Worm (Caenorhabditis elegans) whole organism, L4 larva: ENCODE data around the gene F57G4.11.

ENCODE experiments used
- D1046.2 ChIP-seq: fragments of 200-800 bp; sonication (Bioruptor generic); IDR thresholded peaks from 2 replicates; pipeline ENCODE4 v1.3.6; 2022; ENCODE audit warnings: missing genetic modification characterization, missing compliant biosample characterization
- F26F4.8 ChIP-seq: fragments of 200-800 bp; sonication (Bioruptor generic); conservative IDR thresholded peaks from 2 replicates; pipeline ENCODE4 v1.3.6; 2022; ENCODE audit warnings: missing genetic modification characterization, missing compliant biosample characterization
- F37D6.2 ChIP-seq: sonication (generic microtip); optimal IDR thresholded peaks from 2 replicates; lab custom pipeline; 2016; ENCODE audit warnings: mild to moderate bottlenecking, missing genetic modification characterization, missing compliant biosample characterization
- T20F7.1 ChIP-seq: fragments of 200-800 bp; sonication (Bioruptor generic); optimal IDR thresholded peaks from 2 replicates; lab custom pipeline; 2018; ENCODE audit warnings: mild to moderate bottlenecking, missing genetic modification characterization, missing compliant biosample characterization
- T26A8.4 ChIP-seq: fragments of 200-800 bp; sonication (Bioruptor generic); IDR thresholded peaks from 2 replicates; pipeline ENCODE4 v1.3.6; 2022; ENCODE audit warnings: missing genetic modification characterization, missing compliant biosample characterization
- Y5F2A.4 ChIP-seq: fragments of 200-800 bp; sonication (Bioruptor generic); optimal IDR thresholded peaks from 2 replicates; lab custom pipeline; 2018; ENCODE audit warnings: mild to moderate bottlenecking, missing genetic modification characterization, missing compliant biosample characterization
- aha-1 ChIP-seq: fragments of 150-350 bp; peaks from one replicate; lab custom pipeline; 2014; ENCODE audit warnings: missing biosample characterization, missing genetic modification characterization
- ama-1 ChIP-seq: fragments of 150-350 bp; optimal IDR thresholded peaks from 2 replicates; lab custom pipeline; 2014; ENCODE audit warnings: inconsistent platforms, mixed read lengths
- ceh-44 ChIP-seq: fragments of 200-800 bp; sonication (Bioruptor generic); IDR thresholded peaks from 2 replicates; pipeline ENCODE4 v1.3.6; 2022; ENCODE audit warnings: missing genetic modification reagents, missing genetic modification characterization, missing compliant biosample characterization
- daf-16 ChIP-seq, 3 experiments: sonication (generic microtip); optimal IDR thresholded peaks; 2 replicates each; lab custom pipeline; 2016 to 2017; ENCODE audit warnings: missing genetic modification characterization in 3 of 3, missing genetic modification reagents in 3 of 3, mild to moderate bottlenecking in 2 of 3, missing compliant biosample characterization in 2 of 3, missing biosample characterization in 1 of 3, moderate library complexity in 1 of 3
- dmd-6 ChIP-seq: fragments of 200-800 bp; sonication (Bioruptor generic); IDR thresholded peaks from 2 replicates; pipeline ENCODE4 v1.3.6; 2022; ENCODE audit warnings: missing genetic modification reagents, missing genetic modification characterization, missing compliant biosample characterization
- dmd-8 ChIP-seq: fragments of 200-800 bp; sonication (Bioruptor generic); IDR thresholded peaks from 2 replicates; pipeline ENCODE4 v1.3.6; 2022; ENCODE audit warnings: missing genetic modification characterization, missing compliant biosample characterization
- dpl-1 ChIP-seq: fragments of 150-350 bp; optimal IDR thresholded peaks from 2 replicates; lab custom pipeline; 2014; ENCODE audit warnings: missing biosample characterization, missing genetic modification reagents, missing genetic modification characterization
- duxl-1 ChIP-seq: sonication (generic microtip); optimal IDR thresholded peaks from 2 replicates; lab custom pipeline; 2016; ENCODE audit warnings: mild to moderate bottlenecking, missing genetic modification characterization, moderate library complexity, missing compliant biosample characterization; ENCODE audit not compliant: poor library complexity
- dve-1 ChIP-seq: sonication (generic microtip); optimal IDR thresholded peaks from 2 replicates; lab custom pipeline; 2017; ENCODE audit warnings: antibody characterized with exemption, mild to moderate bottlenecking, missing genetic modification characterization, missing compliant biosample characterization; ENCODE audit not compliant: insufficient read depth
- egl-27 ChIP-seq: sonication (generic microtip); optimal IDR thresholded peaks from 3 replicates; lab custom pipeline; 2017; ENCODE audit warnings: missing biosample characterization, missing genetic modification reagents, missing genetic modification characterization
- egl-43 ChIP-seq: fragments of 200-800 bp; sonication (Bioruptor generic); IDR thresholded peaks from 2 replicates; pipeline ENCODE4 v1.3.6; 2022; ENCODE audit warnings: missing genetic modification reagents, missing genetic modification characterization, missing compliant biosample characterization
- fkh-10 ChIP-seq: fragments of 150-350 bp; optimal IDR thresholded peaks from 2 replicates; lab custom pipeline; 2014; ENCODE audit warnings: missing biosample characterization, missing genetic modification reagents, missing genetic modification characterization
- hlh-11 ChIP-seq: fragments of 200-800 bp; sonication (Bioruptor generic); optimal IDR thresholded peaks from 2 replicates; lab custom pipeline; 2018; ENCODE audit warnings: mild to moderate bottlenecking, missing genetic modification characterization, missing compliant biosample characterization
- jun-1 ChIP-seq: fragments of 150-350 bp; optimal IDR thresholded peaks from 2 replicates; lab custom pipeline; 2014; ENCODE audit warnings: missing biosample characterization, missing genetic modification reagents, missing genetic modification characterization
- lin-38 ChIP-seq: fragments of 200-800 bp; sonication (Bioruptor generic); IDR thresholded peaks from 2 replicates; pipeline ENCODE4 v1.3.6; 2022; ENCODE audit warnings: missing genetic modification reagents, missing genetic modification characterization, missing compliant biosample characterization
- mxl-2 ChIP-seq: fragments of 200-800 bp; sonication (Bioruptor generic); conservative IDR thresholded peaks from 2 replicates; pipeline ENCODE4 v1.3.6; 2022; ENCODE audit warnings: missing genetic modification reagents, missing genetic modification characterization, missing compliant biosample characterization
- nhr-28 ChIP-seq: fragments of 150-350 bp; optimal IDR thresholded peaks from 2 replicates; lab custom pipeline; 2014; ENCODE audit warnings: missing biosample characterization, missing genetic modification characterization
- nhr-41 ChIP-seq: fragments of 200-800 bp; sonication (Bioruptor generic); IDR thresholded peaks from 2 replicates; pipeline ENCODE4 v1.3.6; 2022; ENCODE audit warnings: missing genetic modification reagents, missing genetic modification characterization, missing compliant biosample characterization
- nhr-6 ChIP-seq: fragments of 150-350 bp; optimal IDR thresholded peaks from 2 replicates; lab custom pipeline; 2014; ENCODE audit warnings: missing biosample characterization, missing genetic modification characterization
- nhr-77 ChIP-seq: fragments of 150-350 bp; optimal IDR thresholded peaks from 2 replicates; lab custom pipeline; 2014; ENCODE audit warnings: missing biosample characterization, missing genetic modification characterization
- pha-4 ChIP-seq, 2 experiments: fragments of 150-350 bp in 1 of 2; fragments of 200-800 bp in 1 of 2; sonication (Bioruptor generic) in 1 of 2; IDR thresholded peaks in 1 of 2; optimal IDR thresholded peaks in 1 of 2; 2 replicates each; pipeline versions ENCODE4 v1.3.6 to Lab custom; 2014 to 2022; ENCODE audit warnings: missing genetic modification characterization in 2 of 2, missing genetic modification reagents in 2 of 2, missing biosample characterization in 1 of 2, missing compliant biosample characterization in 1 of 2
- pqm-1 ChIP-seq: sonication (generic microtip); optimal IDR thresholded peaks from 2 replicates; lab custom pipeline; 2017; ENCODE audit warnings: missing biosample characterization, missing genetic modification characterization
- set-16 ChIP-seq: fragments of 200-800 bp; sonication (Bioruptor generic); IDR thresholded peaks from 2 replicates; pipeline ENCODE4 v1.3.6; 2022; ENCODE audit warnings: missing genetic modification reagents, missing genetic modification characterization, missing compliant biosample characterization
- tag-97 ChIP-seq: fragments of 200-800 bp; sonication (Bioruptor generic); IDR thresholded peaks from 2 replicates; pipeline ENCODE4 v1.3.6; 2022; ENCODE audit warnings: missing genetic modification characterization, missing compliant biosample characterization
- tra-1 ChIP-seq: fragments of 200-800 bp; sonication (Bioruptor generic); IDR thresholded peaks from 2 replicates; pipeline ENCODE4 v1.3.6; 2022; ENCODE audit warnings: missing genetic modification reagents, missing genetic modification characterization, missing compliant biosample characterization
- unc-39 ChIP-seq: sonication (generic microtip); optimal IDR thresholded peaks from 2 replicates; lab custom pipeline; 2017; ENCODE audit warnings: missing biosample characterization, missing genetic modification characterization
- unc-62 ChIP-seq, 3 experiments: fragments of 150-350 bp in 1 of 3; sonication (generic microtip); optimal IDR thresholded peaks in 2 of 3; peaks in 1 of 3; 1 replicate in 1 of 3; 2 replicates in 2 of 3; lab custom pipeline; 2014 to 2017; ENCODE audit warnings: missing biosample characterization in 3 of 3, missing genetic modification characterization in 3 of 3, missing genetic modification reagents in 3 of 3, missing genotype in 1 of 3
- ztf-11 ChIP-seq: fragments of 150-350 bp; optimal IDR thresholded peaks from 2 replicates; lab custom pipeline; 2014; ENCODE audit warnings: missing biosample characterization, missing genetic modification characterization

The F57G4.11 gene

DNA sequence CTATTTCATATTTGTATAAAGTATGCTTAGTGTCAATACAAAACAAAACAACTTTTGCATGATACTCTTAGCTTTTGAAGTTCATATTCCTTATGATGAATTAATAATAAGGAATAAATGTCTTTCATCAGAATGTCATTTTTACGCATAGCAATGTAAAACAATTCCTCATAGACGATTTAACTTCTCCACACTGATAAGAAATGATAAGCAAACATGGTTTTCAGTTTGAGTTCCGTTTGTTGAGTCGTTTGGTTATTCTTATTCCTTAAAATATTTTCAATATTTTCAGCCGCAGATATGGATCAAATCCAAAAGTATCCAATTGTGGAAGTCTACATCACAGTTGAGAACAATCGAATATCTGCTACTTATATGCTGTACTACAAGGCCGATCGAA lies at the start of gene F57G4.11:
F57G4.11 (plus strand) TSS at position 301 of the 400 bp plus-strand sequence.
- no peak for TF ChIP-seq pha-4 (GFP tag; IDR thresholded peaks at IDR 0.05; lab: Robert Waterston, UW)
- TF ChIP-seq pha-4 (tag; optimal IDR thresholded peaks at IDR 0.05; lab: Kevin White, UChicago) = no peak
- no peak for TF ChIP-seq egl-27 (tag; lab: Kevin White, UChicago)
- no peak for TF ChIP-seq nhr-6 (tag; lab: Kevin White, UChicago)
- no peak for TF ChIP-seq mxl-2 (GFP tag; lab: Robert Waterston, UW)
- no peak for TF ChIP-seq tra-1 (GFP tag; lab: Robert Waterston, UW)
- no peak for TF ChIP-seq F37D6.2 (tag; lab: Kevin White, UChicago)

DNA sequence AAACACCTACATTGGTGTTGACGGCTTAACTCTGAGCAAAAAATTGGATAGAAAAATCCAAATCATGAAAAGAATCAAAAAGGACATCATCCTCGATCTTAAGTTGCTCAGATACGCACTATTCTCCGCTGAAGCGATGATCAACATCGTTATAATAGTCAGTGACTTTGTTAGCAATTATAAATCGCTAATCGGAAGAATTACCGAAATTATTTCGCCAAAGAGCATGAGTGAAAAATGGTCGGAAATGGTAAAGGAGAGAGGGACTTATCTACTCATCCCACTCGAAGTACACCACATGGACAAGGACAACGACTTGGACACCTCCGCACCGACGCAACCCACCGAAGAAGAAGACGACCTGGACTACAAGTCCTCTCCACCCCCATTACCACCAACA lies 45.0 kb upstream of the F57G4.11 start:
- TF ChIP-seq unc-39 (tag; lab: Kevin White, UChicago) (no peak), aha-1 (tag; lab: Kevin White, UChicago) (peak; percentile 28), unc-62 (GFP tag; optimal IDR thresholded peaks at IDR 0.05 in 1 of 2; lab: Kevin White, UChicago) (peak in 1 of 2 experiments; percentile 81), unc-62 (tag; optimal IDR thresholded peaks at IDR 0.05; lab: Kevin White, UChicago) (no peak), pha-4 (GFP tag; IDR thresholded peaks at IDR 0.05; lab: Robert Waterston, UW) (no peak), pha-4 (tag; optimal IDR thresholded peaks at IDR 0.05; lab: Kevin White, UChicago) (no peak)

DNA sequence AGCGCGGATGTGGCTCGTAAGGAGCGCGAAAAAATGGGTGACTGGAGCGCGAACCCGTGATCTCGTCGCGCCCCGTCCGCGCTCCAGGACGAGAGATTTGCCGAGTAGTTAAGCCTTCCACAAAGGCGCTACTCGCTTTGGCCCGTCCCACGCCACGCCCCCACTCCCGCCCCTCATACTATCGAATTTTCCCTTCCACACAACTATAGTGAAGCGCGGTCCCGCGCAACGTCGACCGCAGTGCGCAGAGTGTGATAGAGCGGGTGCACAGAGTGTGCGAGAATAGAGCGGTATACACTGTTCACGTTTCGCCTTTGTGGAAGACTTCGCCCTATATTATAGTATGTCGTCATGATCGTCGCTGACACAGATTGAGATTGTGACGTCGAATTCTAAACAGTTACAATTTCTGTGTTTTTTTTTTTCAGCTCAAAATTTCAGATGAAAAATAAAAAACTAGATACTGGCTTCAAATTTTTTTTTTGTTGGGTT lies 40.6 kb upstream of the F57G4.11 start, which contains the start of gene fbxa-133:
fbxa-133 (plus strand) TSS at position 442 of the 492 bp plus-strand sequence.
- TF ChIP-seq set-16 (GFP tag; lab: Robert Waterston, UW) (peak; percentile 65), D1046.2 (GFP tag; lab: Robert Waterston, UW) (0 out of 2 replicates have a peak, but pooled peaks have one; percentile 26)

DNA sequence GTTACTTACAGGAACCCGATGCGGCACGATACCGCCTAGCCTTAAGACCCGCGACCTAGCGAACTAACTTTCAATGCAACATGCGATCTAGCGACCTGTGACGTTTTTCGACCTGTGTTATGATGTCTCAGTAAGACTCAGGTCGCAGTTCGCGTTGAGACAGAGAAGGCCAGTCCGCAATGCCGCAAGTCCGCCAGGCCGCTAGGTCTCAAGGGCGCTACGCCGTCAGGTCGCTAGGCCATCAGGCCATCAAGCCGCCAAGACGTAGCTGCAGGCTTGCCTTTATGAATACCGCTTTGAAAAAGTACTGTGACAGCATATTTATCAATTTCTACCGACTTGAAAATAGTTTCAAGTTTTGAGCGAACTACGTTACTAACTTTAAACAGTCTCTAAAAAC lies 29.3 kb upstream of the F57G4.11 start:
- TF ChIP-seq set-16 (GFP tag; lab: Robert Waterston, UW) (peak; percentile 54; the same call in 1 of the 2 replicates), F26F4.8 (0 out of 2 replicates have a peak, but pooled peaks have one; percentile 17), egl-43 (no peak), ama-1 (lab: Kevin White, UChicago) (no peak)

DNA sequence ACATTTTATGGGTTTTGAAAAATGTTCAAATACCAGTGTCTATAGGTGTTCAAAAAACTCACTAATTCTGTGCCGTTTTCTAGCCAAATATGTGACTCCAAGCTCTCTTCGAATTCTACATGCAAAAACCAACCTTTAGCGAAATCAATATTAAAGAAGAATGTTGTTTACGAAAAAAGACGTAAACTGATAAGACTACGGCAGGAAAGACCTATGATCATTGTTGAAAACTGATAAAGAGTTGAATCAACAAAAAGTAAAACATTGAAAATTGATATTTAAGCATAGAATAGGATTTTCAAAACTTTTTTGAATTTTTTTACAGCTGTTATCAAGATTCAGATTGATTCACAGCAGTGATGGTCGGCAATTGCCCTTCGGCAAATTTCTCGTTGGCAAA lies 26.2 kb upstream of the F57G4.11 start, which contains the start of gene Y6G8.2:
Y6G8.2 (minus strand) TSS at position 147 of the 400 bp plus-strand sequence.
- TF ChIP-seq ztf-11 (tag; lab: Kevin White, UChicago) = no peak
- TF ChIP-seq nhr-28 (tag; lab: Kevin White, UChicago) = peak; percentile 44
- TF ChIP-seq nhr-77 (tag; lab: Kevin White, UChicago) = peak; percentile 12
- peak; percentile 46 for TF ChIP-seq dve-1
- peak in 1 of 2 experiments; percentile 20 for TF ChIP-seq daf-16 (GFP tag; optimal IDR thresholded peaks at IDR 0.05; lab: Kevin White, UChicago)
- TF ChIP-seq daf-16 (tag; optimal IDR thresholded peaks at IDR 0.05; lab: Kevin White, UChicago) = peak; percentile 97
- TF ChIP-seq dmd-8 (GFP tag; lab: Robert Waterston, UW) = no peak
- peak; percentile 26; the same call in 1 of the 2 replicates for TF ChIP-seq dmd-6 (GFP tag; lab: Robert Waterston, UW)
- TF ChIP-seq duxl-1 (tag; lab: Kevin White, UChicago) = peak; percentile 5
- TF ChIP-seq hlh-11 (tag; lab: Kevin White, UChicago) = peak; percentile 22
- peak; percentile 78 for TF ChIP-seq pqm-1 (tag; lab: Kevin White, UChicago)
- TF ChIP-seq tag-97 (GFP tag; lab: Robert Waterston, UW) = no peak

DNA sequence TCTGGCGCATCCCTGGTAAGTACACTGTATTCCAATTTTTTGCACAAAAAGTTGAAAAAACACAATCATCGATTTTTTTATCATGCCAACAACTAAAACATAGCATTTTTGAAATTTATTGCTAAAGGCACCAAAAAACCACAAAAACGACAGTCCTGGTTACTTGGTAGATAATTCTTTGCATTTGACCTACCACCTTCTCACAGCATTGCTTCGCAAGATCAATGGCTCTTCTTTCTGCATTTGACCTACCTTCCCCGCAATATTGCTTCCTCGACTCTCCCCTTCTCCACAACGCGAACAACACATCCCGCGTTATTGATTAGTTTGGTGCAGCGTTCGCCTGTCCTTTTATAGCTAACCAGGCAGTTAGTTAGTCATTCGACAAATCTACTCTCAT lies 23.5 kb upstream of the F57G4.11 start, which contains the start of gene ztf-25:
ztf-25 (plus strand) TSS at position 301 of the 400 bp plus-strand sequence.
- no peak for TF ChIP-seq D1046.2 (GFP tag; lab: Robert Waterston, UW)
- no peak for TF ChIP-seq nhr-41 (GFP tag; lab: Robert Waterston, UW)
- no peak for TF ChIP-seq fkh-10 (GFP tag; lab: Kevin White, UChicago)
- no peak for TF ChIP-seq jun-1 (tag; lab: Kevin White, UChicago)
- TF ChIP-seq T20F7.1 = no peak
- no peak for TF ChIP-seq lin-38 (GFP tag; lab: Robert Waterston, UW)
- TF ChIP-seq ceh-44 (GFP tag; lab: Robert Waterston, UW) = no peak
- TF ChIP-seq duxl-1 (tag; lab: Kevin White, UChicago) = no peak
- TF ChIP-seq daf-16 (GFP tag; optimal IDR thresholded peaks at IDR 0.05; lab: Kevin White, UChicago) = no peak
- no peak for TF ChIP-seq daf-16 (tag; optimal IDR thresholded peaks at IDR 0.05; lab: Kevin White, UChicago)
- no peak for TF ChIP-seq unc-39 (tag; lab: Kevin White, UChicago)
- TF ChIP-seq Y5F2A.4 (GFP tag; lab: Kevin White, UChicago) = no peak
- TF ChIP-seq T26A8.4 = no peak
- TF ChIP-seq dpl-1 (GFP tag; lab: Kevin White, UChicago) = no peak
- no peak for TF ChIP-seq F26F4.8
- TF ChIP-seq, all 104 proteins: peak for 0
